Fruit fly (Drosophila melanogaster): ENCODE measurements around the gene beta-PheRS.

beta-PheRS gene

dm6 chr3R:24230423-24231205, 21.9 kb downstream of the beta-PheRS start, which contains the start of gene mask (continued):
- peak; percentile 56 for TF ChIP-seq Antp (GFP tag; optimal IDR thresholded peaks at IDR 0.05)
- 0 out of 3 replicates have a peak, but pooled peaks have one; percentile 59 for TF ChIP-seq Optix (GFP tag; IDR thresholded peaks at IDR 0.05)
- TF ChIP-seq ase (GFP tag; IDR thresholded peaks at IDR 0.05) = peak; percentile 61; the same call in 2 of the 3 replicates
- peak; percentile 64 for TF ChIP-seq CG11398 (GFP tag; optimal IDR thresholded peaks at IDR 0.05)
- peak; percentile 48; the same call in 1 of the 2 replicates for TF ChIP-seq CG43689 (GFP tag; IDR thresholded peaks at IDR 0.05)
- TF ChIP-seq ci (GFP tag; IDR thresholded peaks at IDR 0.05) = peak; percentile 93
- TF ChIP-seq CG18764 (GFP tag; optimal IDR thresholded peaks at IDR 0.05) = peak; percentile 57
- no peak for TF ChIP-seq CG10462 (GFP tag; optimal IDR thresholded peaks at IDR 0.05)
- TF ChIP-seq CG6765 (GFP tag; optimal IDR thresholded peaks at IDR 0.05) = peak; percentile 87
- TF ChIP-seq CG12155 (GFP tag; optimal IDR thresholded peaks at IDR 0.05) = peak; percentile 31
- TF ChIP-seq CG32767 (GFP tag; IDR thresholded peaks at IDR 0.05) = no peak
- TF ChIP-seq CG34224 (GFP tag; IDR thresholded peaks at IDR 0.05; ENCODE audit: partially characterized antibody) = no peak
- peak; percentile 47 for TF ChIP-seq nerfin-1 (tag; optimal IDR thresholded peaks at IDR 0.05)
- TF ChIP-seq CG32532 (GFP tag; IDR thresholded peaks at IDR 0.05) = peak; percentile 83
- TF ChIP-seq Dad (GFP tag; optimal IDR thresholded peaks at IDR 0.05) = peak; percentile 80
- TF ChIP-seq CG7271 (tag; optimal IDR thresholded peaks at IDR 0.05) = peak; percentile 82
- TF ChIP-seq Ada2b (GFP tag; IDR thresholded peaks at IDR 0.05) = peak; percentile 42; the same call in 1 of the 2 replicates
- TF ChIP-seq C15 (GFP tag; IDR thresholded peaks at IDR 0.05) = peak; percentile 48; the same call in 1 of the 3 replicates
- TF ChIP-seq Lim3 (GFP tag; IDR thresholded peaks at IDR 0.05) = no peak
- TF ChIP-seq CG10979 (tag; optimal IDR thresholded peaks at IDR 0.05) = peak; percentile 25
- TF ChIP-seq tin (GFP tag; optimal IDR thresholded peaks at IDR 0.05) = peak; percentile 52
- TF ChIP-seq CG18476 (GFP tag; optimal IDR thresholded peaks at IDR 0.05) = no peak
- TF ChIP-seq fu2 (GFP tag; optimal IDR thresholded peaks at IDR 0.05) = peak; percentile 78
- peak; percentile 74 for TF ChIP-seq CG6854 (GFP tag; optimal IDR thresholded peaks at IDR 0.05)
- TF ChIP-seq Sin3A (optimal IDR thresholded peaks at IDR 0.05) = peak; percentile 43
- TF ChIP-seq CG18262 (tag; optimal IDR thresholded peaks at IDR 0.05) = peak; percentile 58
- peak; percentile 44 for TF ChIP-seq CTCF (GFP tag; optimal IDR thresholded peaks at IDR 0.05)
- peak; percentile 90 for TF ChIP-seq ash1 (GFP tag; optimal IDR thresholded peaks at IDR 0.05)
- peak; percentile 61; the same call in 1 of the 2 replicates for TF ChIP-seq E2f2 (GFP tag; IDR thresholded peaks at IDR 0.05)
- TF ChIP-seq CG2116 (GFP tag; optimal IDR thresholded peaks at IDR 0.05) = peak; percentile 78
- peak; percentile 61; the same call in 1 of the 2 replicates for TF ChIP-seq Oaz (GFP tag; IDR thresholded peaks at IDR 0.05)
- peak; percentile 61 for TF ChIP-seq cato (GFP tag; optimal IDR thresholded peaks at IDR 0.05; ENCODE audit: borderline replicate concordance)
- no peak for TF ChIP-seq Sox102F (GFP tag; optimal IDR thresholded peaks at IDR 0.05)
- TF ChIP-seq bbx (GFP tag; IDR thresholded peaks at IDR 0.05; ENCODE audit: partially characterized antibody) = peak; percentile 18
- no peak for TF ChIP-seq CG11504 (tag; optimal IDR thresholded peaks at IDR 0.05)
- no peak for TF ChIP-seq CG5180 (GFP tag; optimal IDR thresholded peaks at IDR 0.05)
- peak; percentile 70 for TF ChIP-seq wek (GFP tag; optimal IDR thresholded peaks at IDR 0.05)
- peak; percentile 61 for TF ChIP-seq Atf-2 (GFP tag; optimal IDR thresholded peaks at IDR 0.05)
- TF ChIP-seq Nf-YB (GFP tag; optimal IDR thresholded peaks at IDR 0.05) = peak; percentile 32
- TF ChIP-seq MTF-1 (GFP tag; optimal IDR thresholded peaks at IDR 0.05; ENCODE audit: borderline replicate concordance) = peak; percentile 87
- no peak; the same call in 2 of the 3 replicates for TF ChIP-seq vnd (GFP tag; IDR thresholded peaks at IDR 0.05; ENCODE audit: partially characterized antibody)
- TF ChIP-seq CG33213 (GFP tag; optimal IDR thresholded peaks at IDR 0.05) = peak; percentile 84
- TF ChIP-seq cas (GFP tag; IDR thresholded peaks at IDR 0.05) = no peak; the same call in 1 of the 2 replicates
- no peak for TF ChIP-seq hb (GFP tag; IDR thresholded peaks at IDR 0.05; ENCODE audit: partially characterized antibody)
- peak; percentile 84 for TF ChIP-seq Hsf (GFP tag; optimal IDR thresholded peaks at IDR 0.05)
- TF ChIP-seq Ets97D (GFP tag; optimal IDR thresholded peaks at IDR 0.05) = peak; percentile 99
- peak; percentile 69 for TF ChIP-seq Aef1 (GFP tag; IDR thresholded peaks at IDR 0.05)
- peak; percentile 81 for TF ChIP-seq CG8290 (GFP tag; optimal IDR thresholded peaks at IDR 0.05)
- peak; percentile 28 to 86 for TF ChIP-seq CG8290 (tag; optimal IDR thresholded peaks at IDR 0.05)
- peak; percentile 92 for TF ChIP-seq chm (GFP tag; IDR thresholded peaks at IDR 0.05)

All from whole organism, embryonic.